Worm (Caenorhabditis elegans): ENCODE results near the gene ZK1098.6.

ZK1098.6 gene

DNA sequence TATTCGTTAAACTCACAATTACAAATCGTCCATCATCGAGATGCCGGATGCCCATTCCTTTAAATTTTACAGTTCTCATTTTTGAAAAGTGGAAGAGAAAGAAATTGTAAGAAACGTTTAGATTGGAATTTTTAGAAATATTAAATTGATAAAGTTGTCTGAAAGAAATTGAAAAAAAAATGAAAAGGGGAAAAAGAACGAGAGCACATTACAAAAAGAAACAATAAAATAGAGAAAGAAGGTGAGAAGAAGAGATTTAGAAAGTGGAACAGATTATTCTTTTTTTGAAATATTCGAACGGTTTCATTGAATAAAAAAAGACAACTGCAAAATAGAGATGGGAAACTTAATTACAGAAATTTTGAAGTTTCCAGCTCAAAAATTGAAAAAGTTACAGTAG, 34.2 kb downstream of the ZK1098.6 start, which contains the start of gene C48B4.8:
Gene C48B4.8, minus strand, starts transcription at position 101 of the 400 bp plus-strand sequence.
- TF ChIP-seq fos-1 (tag; optimal IDR thresholded peaks at IDR 0.05): no peak

DNA sequence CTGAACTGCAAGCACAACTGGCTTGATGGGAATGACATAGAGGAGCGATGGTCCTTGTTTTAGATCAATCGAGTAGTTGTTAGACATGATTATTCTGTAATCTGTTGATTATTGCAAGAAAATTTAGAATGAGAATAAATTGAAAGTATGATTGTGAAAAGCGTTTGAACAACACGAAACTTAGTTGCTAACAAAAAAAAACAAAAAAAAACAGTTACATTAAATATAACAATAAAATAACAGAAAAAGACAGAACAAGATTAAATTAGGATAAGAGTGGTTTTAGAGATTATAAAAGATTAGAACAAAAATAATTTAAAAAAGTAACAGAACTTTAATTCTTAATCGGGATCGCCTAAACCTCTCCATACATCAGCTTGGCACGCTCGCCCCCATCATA, 36.3 kb downstream of the ZK1098.6 start, which contains the start of gene C48B4.9:
Gene C48B4.9, minus strand, starts transcription at position 101 of the 400 bp plus-strand sequence.
- TF ChIP-seq F37D6.2 (tag; optimal IDR thresholded peaks at IDR 0.05) (no peak), ZK546.5 (tag; optimal IDR thresholded peaks at IDR 0.05) (no peak), hlh-11 (tag; optimal IDR thresholded peaks at IDR 0.05) (no peak)

DNA sequence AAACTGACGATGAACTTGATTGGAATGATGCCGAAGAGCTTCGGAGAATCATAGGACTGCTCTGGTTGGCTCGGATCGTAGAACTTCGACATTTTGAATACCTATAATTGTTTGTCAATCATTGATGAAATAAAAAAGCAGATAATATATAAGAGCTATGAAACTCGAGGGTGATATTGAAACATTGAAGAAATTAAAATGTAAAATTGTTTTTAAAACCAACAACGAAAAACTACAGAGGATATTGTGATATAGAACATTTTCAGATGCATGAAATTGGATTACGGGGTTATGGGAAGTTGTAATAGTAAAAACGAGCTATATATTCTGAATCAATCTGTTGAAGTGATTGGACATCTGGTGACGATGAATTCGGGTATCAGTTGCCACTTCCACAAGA, 37.5 kb downstream of the ZK1098.6 start, which contains the start of gene C48B4.10:
Gene C48B4.10, minus strand, starts transcription at position 101 of the 400 bp plus-strand sequence.
- TF ChIP-seq mes-2 (tag; optimal IDR thresholded peaks at IDR 0.05; ENCODE audit: poor library complexity, severe bottlenecking): no peak
- TF ChIP-seq lin-29 (GFP tag; IDR thresholded peaks at IDR 0.05): no peak
- no peak for TF ChIP-seq dmd-6 (GFP tag; IDR thresholded peaks at IDR 0.05)
- no peak for TF ChIP-seq ztf-7 (tag; optimal IDR thresholded peaks at IDR 0.05)
- TF ChIP-seq gei-8 (GFP tag; optimal IDR thresholded peaks at IDR 0.05): no peak
- no peak for TF ChIP-seq nhr-10 (tag; optimal IDR thresholded peaks at IDR 0.05)
- no peak for TF ChIP-seq mxl-2 (GFP tag; conservative IDR thresholded peaks at IDR 0.05)
- no peak for TF ChIP-seq daf-16 (GFP tag; optimal IDR thresholded peaks at IDR 0.05)
- TF ChIP-seq daf-16 (tag; optimal IDR thresholded peaks at IDR 0.05): no peak
- TF ChIP-seq unc-39 (tag; optimal IDR thresholded peaks at IDR 0.05): no peak
- TF ChIP-seq tra-1 (GFP tag; IDR thresholded peaks at IDR 0.05): no peak
- TF ChIP-seq mdl-1 (tag; optimal IDR thresholded peaks at IDR 0.05): no peak
- TF ChIP-seq lin-13 (GFP tag; optimal IDR thresholded peaks at IDR 0.05): no peak
- no peak for TF ChIP-seq F37D6.2 (tag; optimal IDR thresholded peaks at IDR 0.05)
- no peak for TF ChIP-seq unc-130 (GFP tag; optimal IDR thresholded peaks at IDR 0.05)
- no peak for TF ChIP-seq D1046.2 (GFP tag; IDR thresholded peaks at IDR 0.05)
- no peak for TF ChIP-seq lsy-2 (tag; optimal IDR thresholded peaks at IDR 0.05)
- no peak for TF ChIP-seq F44E2.7 (GFP tag; IDR thresholded peaks at IDR 0.05)

DNA sequence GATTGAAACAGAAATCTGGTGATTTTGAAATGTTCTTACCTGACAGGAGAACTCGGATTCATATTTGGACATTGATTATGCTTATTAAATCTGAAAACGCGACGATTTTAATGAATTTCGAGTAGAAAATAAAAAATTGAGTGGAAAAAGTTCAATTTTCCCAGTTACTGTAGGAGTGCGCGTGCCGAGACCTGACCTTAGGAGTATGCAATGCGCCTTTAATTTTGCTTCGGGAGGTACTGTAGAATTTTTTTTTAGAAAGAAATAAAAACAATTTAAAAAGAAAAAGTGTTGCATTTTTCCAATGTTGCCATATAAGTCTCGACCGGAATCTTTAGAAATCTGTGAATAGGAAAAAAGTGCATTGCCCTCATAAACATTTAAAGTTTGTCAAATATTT, 39.0 kb downstream of the ZK1098.6 start, which contains the start of gene C48B4.11:
Gene C48B4.11, minus strand, starts transcription at position 143 of the 400 bp plus-strand sequence.
- TF ChIP-seq madf-5 (GFP tag; IDR thresholded peaks at IDR 0.05) (no peak), lim-7 (GFP tag; IDR thresholded peaks at IDR 0.05) (no peak), ctbp-1 (GFP tag; IDR thresholded peaks at IDR 0.05) (no peak), fos-1 (tag; optimal IDR thresholded peaks at IDR 0.05) (no peak), snpc-1.2 (GFP tag; IDR thresholded peaks at IDR 0.05) (no peak), ceh-44 (GFP tag; IDR thresholded peaks at IDR 0.05) (no peak), spr-1 (tag; optimal IDR thresholded peaks at IDR 0.05) (no peak), ceh-32 (tag; optimal IDR thresholded peaks at IDR 0.05; ENCODE audit: poor library complexity) (no peak), lsy-2 (tag; optimal IDR thresholded peaks at IDR 0.05) (no peak), zag-1 (tag; optimal IDR thresholded peaks at IDR 0.05) (no peak), lin-39 (tag; optimal IDR thresholded peaks at IDR 0.05) (no peak), arid-1 (GFP tag; conservative IDR thresholded peaks at IDR 0.05) (no peak), spr-3 (GFP tag; optimal IDR thresholded peaks at IDR 0.05) (no peak)

ce11 chrIII:9568451-9568850, 41.5 kb downstream of the ZK1098.6 start, which contains the start of gene C48B4.13:
C48B4.13 (plus strand) TSS chrIII:9568751.
- no peak for TF ChIP-seq D1046.2 (GFP tag; IDR thresholded peaks at IDR 0.05)
- TF ChIP-seq arid-1 (GFP tag; conservative IDR thresholded peaks at IDR 0.05): no peak
- TF ChIP-seq zip-2 (tag; optimal IDR thresholded peaks at IDR 0.05): no peak
- no peak for TF ChIP-seq spr-1 (tag; optimal IDR thresholded peaks at IDR 0.05)
- no peak for TF ChIP-seq egl-43 (GFP tag; IDR thresholded peaks at IDR 0.05)
